Worm (Caenorhabditis elegans): ENCODE measurements around the gene rpl-2.
"Not testable (repeated sequence)": the region's sequence is repeated elsewhere in the genome, so short reads cannot be mapped to it uniquely, and the experiment has no call there.

- not testable (repeated sequence) for TF ChIP-seq F13C5.2 (tag; optimal IDR thresholded peaks at IDR 0.05); sea-1 (GFP tag; conservative IDR thresholded peaks at IDR 0.05); flt-1 (GFP tag; IDR thresholded peaks at IDR 0.05); B0310.2 (tag; optimal IDR thresholded peaks at IDR 0.05)
Measured at ce11 chrV:20513661-20514060, 34.2 kb downstream of the rpl-2 start, which contains the start of gene Y38H6C.8.

All from whole organism, early embryonic.